Worm (Caenorhabditis elegans) whole organism, L1 larva: ENCODE data around the gene EEED8.15.

Source experiments
- nhr-12 ChIP-seq: sonication (generic microtip); optimal IDR thresholded peaks from 2 replicates; lab custom pipeline; 2017; ENCODE audit warnings: missing biosample characterization, missing genetic modification characterization
- unc-62 ChIP-seq: fragments of 150-350 bp; optimal IDR thresholded peaks from 2 replicates; lab custom pipeline; 2014; ENCODE audit warnings: missing biosample characterization, missing genetic modification reagents, missing genetic modification characterization

ce11 chrII:5412467-5412866, 6.6 kb upstream of the EEED8.15 start, which contains the start of the genes EEED8.13 and EEED8.18:
- TF ChIP-seq unc-62 (no peak), nhr-12 (tag; lab: Kevin White, UChicago) (no peak)
